Fruit fly (Drosophila melanogaster): Measurements from ENCODE around the gene LManII.
A peak's percentile ranks its signal among the peaks of the same experiment; 100 is the strongest.

LManII gene

dm6 chr2L:10468388-10468787, 10.9 kb downstream of the LManII start (continued):
- TF ChIP-seq CG11398 (GFP tag; optimal IDR thresholded peaks at IDR 0.05) (no peak), ssp (GFP tag; IDR thresholded peaks at IDR 0.05) (peak; percentile 29; the same call in 1 of the 2 replicates), Ets65A (GFP tag) (peak; percentile 93), pho (GFP tag; optimal IDR thresholded peaks at IDR 0.05) (peak; percentile 6), Fer3 (tag; optimal IDR thresholded peaks at IDR 0.05) (peak; percentile 69), CG17612 (GFP tag; IDR thresholded peaks at IDR 0.05) (peak; percentile 43; the same call in 1 of the 2 replicates), YL-1 (GFP tag; optimal IDR thresholded peaks at IDR 0.05) (no peak), CrebB (tag; optimal IDR thresholded peaks at IDR 0.05) (no peak), CG6854 (GFP tag; optimal IDR thresholded peaks at IDR 0.05) (no peak), CG10321 (GFP tag; IDR thresholded peaks at IDR 0.05) (no peak), Chrac-16 (GFP tag; optimal IDR thresholded peaks at IDR 0.05) (peak; percentile 25), ato (GFP tag; IDR thresholded peaks at IDR 0.05; ENCODE audit: partially characterized antibody) (no peak), dmrt11E (tag; optimal IDR thresholded peaks at IDR 0.05) (no peak), CG6813 (GFP tag; optimal IDR thresholded peaks at IDR 0.05) (peak; percentile 40), usp (GFP tag; optimal IDR thresholded peaks at IDR 0.05) (no peak), Hmx (GFP tag; optimal IDR thresholded peaks at IDR 0.05) (no peak), h (optimal IDR thresholded peaks at IDR 0.05) (no peak), TFAM (GFP tag; optimal IDR thresholded peaks at IDR 0.05) (no peak), fd96Cb (tag; optimal IDR thresholded peaks at IDR 0.05) (peak; percentile 48), Lhr (GFP tag; optimal IDR thresholded peaks at IDR 0.05) (no peak), CG3995 (GFP tag; optimal IDR thresholded peaks at IDR 0.05) (no peak), Bdp1 (GFP tag; optimal IDR thresholded peaks at IDR 0.05) (no peak), CG3163 (GFP tag; optimal IDR thresholded peaks at IDR 0.05) (no peak), Ada2b (GFP tag; IDR thresholded peaks at IDR 0.05) (peak; percentile 43; the same call in 1 of the 2 replicates), pb (GFP tag; optimal IDR thresholded peaks at IDR 0.05) (no peak), CG8359 (GFP tag; optimal IDR thresholded peaks at IDR 0.05; ENCODE audit: borderline replicate concordance) (no peak), CG1647 (GFP tag; optimal IDR thresholded peaks at IDR 0.05) (no peak)

dm6 chr2L:10468978-10469377, 11.5 kb downstream of the LManII start:
- TF ChIP-seq cwo (GFP tag; optimal IDR thresholded peaks at IDR 0.05) (peak; percentile 96), dan (GFP tag; IDR thresholded peaks at IDR 0.05) (no peak), MESR4 (GFP tag; optimal IDR thresholded peaks at IDR 0.05) (no peak), CG10565 (GFP tag; optimal IDR thresholded peaks at IDR 0.05) (no peak), crol (GFP tag; IDR thresholded peaks at IDR 0.05) (peak; percentile 65; the same call in 1 of the 2 replicates), Optix (GFP tag; IDR thresholded peaks at IDR 0.05) (no peak), Dref (GFP tag; IDR thresholded peaks at IDR 0.05) (no peak), Hr78 (GFP tag; optimal IDR thresholded peaks at IDR 0.05) (no peak), Hmr (GFP tag; optimal IDR thresholded peaks at IDR 0.05) (no peak), CG7271 (tag; optimal IDR thresholded peaks at IDR 0.05) (no peak), chinmo (GFP tag; IDR thresholded peaks at IDR 0.05; ENCODE audit: partially characterized antibody) (0 out of 4 replicates have a peak, but pooled peaks have one; percentile 36), Mrtf (GFP tag; IDR thresholded peaks at IDR 0.05) (no peak), Med (GFP tag) (peak; percentile 39), CG16813 (GFP tag; IDR thresholded peaks at IDR 0.05; ENCODE audit: partially characterized antibody) (no peak), dmrt11E (tag; optimal IDR thresholded peaks at IDR 0.05) (no peak), CG30431 (GFP tag; optimal IDR thresholded peaks at IDR 0.05) (no peak), BEAF-32 (GFP tag; optimal IDR thresholded peaks at IDR 0.05) (no peak), lola (GFP tag; optimal IDR thresholded peaks at IDR 0.05) (no peak), ttk (GFP tag; IDR thresholded peaks at IDR 0.05) (no peak), MTF-1 (GFP tag; optimal IDR thresholded peaks at IDR 0.05; ENCODE audit: borderline replicate concordance) (no peak), ftz-f1 (GFP tag; optimal IDR thresholded peaks at IDR 0.05) (peak; percentile 69), grn (GFP tag; optimal IDR thresholded peaks at IDR 0.05) (no peak), abd-A (tag; optimal IDR thresholded peaks at IDR 0.05) (peak; percentile 13), Pdp1 (GFP tag; optimal IDR thresholded peaks at IDR 0.05) (peak in 1 of 2 experiments; percentile 87), amos (GFP tag; IDR thresholded peaks at IDR 0.05; ENCODE audit: partially characterized antibody) (no peak)

All from whole organism, embryonic.